Fruit fly (Drosophila melanogaster) whole organism, embryonic: Measurements from ENCODE around the gene Pld3.

ENCODE experiments used
- Atf-2 ChIP-seq: fragments of 200-800 bp; sonication (Bioruptor generic); optimal IDR thresholded peaks from 2 replicates; lab custom pipeline; 2016; ENCODE audit warnings: missing biosample characterization, missing genetic modification characterization
- B-H2 ChIP-seq: fragments of 200-800 bp; sonication (Bioruptor generic); optimal IDR thresholded peaks from 2 replicates; lab custom pipeline; 2018; ENCODE audit warnings: missing biosample characterization, mild to moderate bottlenecking, missing genetic modification characterization
- CG11696 ChIP-seq: fragments of 200-800 bp; sonication (Bioruptor generic); IDR thresholded peaks from 2 replicates; pipeline ENCODE4 v1.3.6; 2022; ENCODE audit warnings: missing biosample characterization, missing genetic modification characterization
- CG12219 ChIP-seq: fragments of 200-800 bp; sonication (Bioruptor generic); optimal IDR thresholded peaks from 3 replicates; lab custom pipeline; 2018; ENCODE audit warnings: missing biosample characterization, mild to moderate bottlenecking, missing genetic modification characterization
- CG12659 ChIP-seq: fragments of 200-800 bp; sonication (Bioruptor generic); optimal IDR thresholded peaks from 3 replicates; lab custom pipeline; 2017; ENCODE audit warnings: mild to moderate bottlenecking, missing biosample characterization, missing genetic modification reagents, missing genetic modification characterization
- CG17186 ChIP-seq: fragments of 200-800 bp; sonication (Bioruptor generic); optimal IDR thresholded peaks from 3 replicates; lab custom pipeline; 2017; ENCODE audit warnings: missing biosample characterization, missing genetic modification reagents, missing genetic modification characterization
- CG18476 ChIP-seq: fragments of 200-800 bp; sonication (Bioruptor generic); optimal IDR thresholded peaks from 2 replicates; lab custom pipeline; 2016; ENCODE audit warnings: missing biosample characterization, mild to moderate bottlenecking, missing genetic modification characterization
- CG2678 ChIP-seq: fragments of 200-800 bp; sonication (Bioruptor generic); optimal IDR thresholded peaks from 3 replicates; lab custom pipeline; 2019; ENCODE audit warnings: missing biosample characterization, mild to moderate bottlenecking, missing genetic modification characterization, moderate library complexity
- CG30431 ChIP-seq: fragments of 200-800 bp; sonication (Bioruptor generic); optimal IDR thresholded peaks from 2 replicates; lab custom pipeline; 2017; ENCODE audit warnings: missing biosample characterization, missing genetic modification characterization
- CG31441 ChIP-seq: fragments of 200-800 bp; sonication (Bioruptor generic); IDR thresholded peaks from 2 replicates; pipeline ENCODE4 v1.3.6; 2022; ENCODE audit warnings: missing biosample characterization, missing genetic modification characterization
- CG3281 ChIP-seq: fragments of 200-800 bp; sonication (Bioruptor generic); optimal IDR thresholded peaks from 3 replicates; lab custom pipeline; 2017; ENCODE audit warnings: missing biosample characterization, mild to moderate bottlenecking, missing genetic modification characterization
- CG33213 ChIP-seq: fragments of 200-800 bp; sonication (Bioruptor generic); optimal IDR thresholded peaks from 3 replicates; lab custom pipeline; 2016; ENCODE audit warnings: missing biosample characterization, missing genetic modification characterization
- CG6254 ChIP-seq: fragments of 200-800 bp; sonication (Bioruptor generic); optimal IDR thresholded peaks from 3 replicates; lab custom pipeline; 2017; ENCODE audit warnings: mild to moderate bottlenecking, missing biosample characterization, missing genetic modification reagents, missing genetic modification characterization
- CG6689 ChIP-seq: fragments of 200-800 bp; sonication (Bioruptor generic); IDR thresholded peaks from 2 replicates; pipeline ENCODE4 v1.3.6; 2022; ENCODE audit warnings: missing biosample characterization, missing genetic modification characterization
- CG7839 ChIP-seq: fragments of 200-800 bp; sonication (Bioruptor generic); optimal IDR thresholded peaks from 3 replicates; lab custom pipeline; 2018; ENCODE audit warnings: missing biosample characterization, mild to moderate bottlenecking, missing genetic modification characterization, moderate library complexity
- D ChIP-seq, 2 experiments: fragments of 200-800 bp in 1 of 2; fragments of >200 bp in 1 of 2; sonication (Bioruptor generic) in 1 of 2; optimal IDR thresholded peaks; 2 replicates in 1 of 2; 3 replicates in 1 of 2; lab custom pipeline; 2017; ENCODE audit warnings: mild to moderate bottlenecking in 1 of 2, missing biosample characterization in 1 of 2, missing genetic modification characterization in 1 of 2, missing genetic modification reagents in 1 of 2
- D19B ChIP-seq: fragments of 200-800 bp; sonication (Bioruptor generic); optimal IDR thresholded peaks from 2 replicates; lab custom pipeline; 2017; ENCODE audit warnings: missing biosample characterization, mild to moderate bottlenecking, missing genetic modification characterization
- Dad ChIP-seq: fragments of 200-800 bp; sonication (Bioruptor generic); optimal IDR thresholded peaks from 3 replicates; lab custom pipeline; 2016; ENCODE audit warnings: missing biosample characterization, missing genetic modification characterization
- Doc3 ChIP-seq: fragments of 200-800 bp; sonication (Bioruptor generic); IDR thresholded peaks from 3 replicates; pipeline ENCODE4 v1.3.6; 2022; ENCODE audit warnings: missing biosample characterization, missing genetic modification characterization; ENCODE audit not compliant: partially characterized antibody
- Fer1 ChIP-seq: fragments of 200-800 bp; sonication (Bioruptor generic); optimal IDR thresholded peaks from 2 replicates; lab custom pipeline; 2017; ENCODE audit warnings: missing biosample characterization, mild to moderate bottlenecking, missing genetic modification characterization
- HLH4C ChIP-seq: fragments of 200-800 bp; sonication (Bioruptor generic); IDR thresholded peaks from 3 replicates; pipeline ENCODE4 v1.3.6; 2022; ENCODE audit warnings: missing biosample characterization, missing genetic modification characterization; ENCODE audit not compliant: partially characterized antibody
- Hr39 ChIP-seq: fragments of >200 bp; optimal IDR thresholded peaks from 2 replicates; lab custom pipeline; 2017
- Hr51 ChIP-seq, 2 experiments: fragments of 200-800 bp; sonication (Bioruptor generic); optimal IDR thresholded peaks; 2 replicates in 1 of 2; 3 replicates in 1 of 2; lab custom pipeline; 2016 to 2018; ENCODE audit warnings: missing biosample characterization in 2 of 2, missing genetic modification characterization in 2 of 2, mild to moderate bottlenecking in 1 of 2, moderate library complexity in 1 of 2
- Lhr ChIP-seq: fragments of 200-800 bp; sonication (Bioruptor generic); optimal IDR thresholded peaks from 3 replicates; lab custom pipeline; 2017; ENCODE audit warnings: mild to moderate bottlenecking, missing biosample characterization, missing genetic modification reagents, missing genetic modification characterization
- Lim3 ChIP-seq: fragments of 200-800 bp; sonication (Bioruptor generic); IDR thresholded peaks from 2 replicates; pipeline ENCODE4 v1.3.6; 2022; ENCODE audit warnings: missing biosample characterization, missing genetic modification characterization
- Opbp ChIP-seq: fragments of 200-800 bp; sonication (Bioruptor generic); IDR thresholded peaks from 3 replicates; pipeline ENCODE4 v1.3.6; 2022; ENCODE audit warnings: missing biosample characterization, missing genetic modification characterization; ENCODE audit not compliant: partially characterized antibody
- Trl ChIP-seq, 3 experiments: fragments of >200 bp in 2 of 3; fragments of 200-800 bp in 1 of 3; sonication (Bioruptor generic) in 1 of 3; optimal IDR thresholded peaks; 2 replicates in 1 of 3; 3 replicates in 2 of 3; lab custom pipeline; 2016 to 2017; ENCODE audit warnings: missing biosample characterization in 1 of 3, missing genetic modification characterization in 1 of 3
- caup ChIP-seq: fragments of 200-800 bp; sonication (Bioruptor generic); optimal IDR thresholded peaks from 3 replicates; lab custom pipeline; 2017; ENCODE audit warnings: missing biosample characterization, mild to moderate bottlenecking, missing genetic modification characterization, moderate library complexity; ENCODE audit not compliant: severe bottlenecking
- ewg ChIP-seq: fragments of 200-800 bp; sonication (Bioruptor generic); optimal IDR thresholded peaks from 3 replicates; lab custom pipeline; 2017; ENCODE audit warnings: mild to moderate bottlenecking, missing biosample characterization, missing genetic modification reagents, missing genetic modification characterization
- fd64A ChIP-seq: fragments of 200-800 bp; sonication (Bioruptor generic); optimal IDR thresholded peaks from 3 replicates; lab custom pipeline; 2018; ENCODE audit warnings: missing biosample characterization, mild to moderate bottlenecking, missing genetic modification characterization
- fd96Cb ChIP-seq: fragments of 200-800 bp; sonication (Bioruptor generic); optimal IDR thresholded peaks from 2 replicates; lab custom pipeline; 2018; ENCODE audit warnings: missing biosample characterization, mild to moderate bottlenecking, missing genetic modification characterization, moderate library complexity
- gfzf ChIP-seq: fragments of 200-800 bp; sonication (Bioruptor generic); optimal IDR thresholded peaks from 2 replicates; lab custom pipeline; 2016; ENCODE audit warnings: missing biosample characterization, mild to moderate bottlenecking, missing genetic modification characterization, moderate library complexity
- gsb-n ChIP-seq: fragments of 200-800 bp; sonication (Bioruptor generic); optimal IDR thresholded peaks from 3 replicates; lab custom pipeline; 2018; ENCODE audit warnings: missing biosample characterization, mild to moderate bottlenecking, missing genetic modification characterization
- gt ChIP-seq: fragments of 200-800 bp; sonication (Bioruptor generic); IDR thresholded peaks from 2 replicates; pipeline ENCODE4 v1.3.6; 2022; ENCODE audit warnings: missing biosample characterization, missing genetic modification characterization
- ham ChIP-seq: fragments of 200-800 bp; sonication (Bioruptor generic); IDR thresholded peaks from 2 replicates; pipeline ENCODE4 v1.3.6; 2022; ENCODE audit warnings: missing biosample characterization, missing genetic modification characterization
- her ChIP-seq: fragments of 200-800 bp; sonication (Bioruptor generic); optimal IDR thresholded peaks from 2 replicates; lab custom pipeline; 2016; ENCODE audit warnings: missing biosample characterization, missing genetic modification characterization
- jigr1 ChIP-seq: fragments of 200-800 bp; sonication (Bioruptor generic); IDR thresholded peaks from 3 replicates; pipeline ENCODE4 v1.3.6; 2022; ENCODE audit warnings: missing biosample characterization, missing genetic modification characterization
- kah ChIP-seq: fragments of 200-800 bp; sonication (Bioruptor generic); optimal IDR thresholded peaks from 2 replicates; lab custom pipeline; 2018; ENCODE audit warnings: missing biosample characterization, mild to moderate bottlenecking, missing genetic modification characterization
- oc ChIP-seq: fragments of 200-800 bp; sonication (Bioruptor generic); optimal IDR thresholded peaks from 2 replicates; lab custom pipeline; 2018; ENCODE audit warnings: missing biosample characterization, mild to moderate bottlenecking, missing genetic modification characterization, moderate library complexity
- odd ChIP-seq: fragments of 200-800 bp; sonication (Bioruptor generic); optimal IDR thresholded peaks from 2 replicates; lab custom pipeline; 2017; ENCODE audit warnings: missing biosample characterization, mild to moderate bottlenecking, missing genetic modification characterization
- peb ChIP-seq: fragments of 200-800 bp; sonication (Bioruptor generic); IDR thresholded peaks from 2 replicates; pipeline ENCODE4 v1.3.6; 2022; ENCODE audit warnings: missing biosample characterization, missing genetic modification characterization
- pita ChIP-seq: fragments of 200-800 bp; sonication (Bioruptor generic); optimal IDR thresholded peaks from 2 replicates; lab custom pipeline; 2017; ENCODE audit warnings: missing biosample characterization, mild to moderate bottlenecking, missing genetic modification characterization
- pzg ChIP-seq: fragments of 200-800 bp; sonication (Bioruptor generic); optimal IDR thresholded peaks from 3 replicates; lab custom pipeline; 2018; ENCODE audit warnings: missing biosample characterization, mild to moderate bottlenecking, missing genetic modification characterization, moderate library complexity
- row ChIP-seq: fragments of 200-800 bp; sonication (Bioruptor generic); IDR thresholded peaks from 3 replicates; pipeline ENCODE4 v1.3.6; 2022; ENCODE audit warnings: missing biosample characterization, missing genetic modification characterization

Pld3 gene

DNA sequence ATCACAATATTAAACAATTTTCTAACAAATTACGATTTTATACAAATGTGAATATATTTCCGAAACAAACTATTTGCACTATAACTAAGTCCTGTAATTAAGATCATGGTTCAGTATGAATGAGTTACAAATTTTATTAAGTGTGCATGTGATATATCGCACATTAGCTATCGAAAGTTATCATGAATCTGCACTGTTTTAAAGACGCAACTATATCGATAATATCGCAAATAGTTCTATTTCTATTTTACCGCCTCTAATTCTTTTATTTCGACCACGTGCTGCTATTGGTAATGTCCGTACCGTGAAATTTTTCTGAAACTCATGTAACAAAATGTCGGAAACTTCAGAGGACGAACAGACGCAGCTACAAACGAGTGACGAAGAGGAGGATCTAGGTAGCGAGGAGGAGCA is 15.7 kb upstream of the Pld3 start, which contains the start of gene pths (continued):
- TF ChIP-seq kah (no peak), Lhr (GFP tag; lab: Kevin White, UChicago) (peak; percentile 83), peb (GFP tag; lab: Robert Waterston, UW) (no peak), CG6689 (peak; percentile 50; the same call in 1 of the 2 replicates), Opbp (GFP tag; lab: Robert Waterston, UW) (peak; percentile 86)

DNA sequence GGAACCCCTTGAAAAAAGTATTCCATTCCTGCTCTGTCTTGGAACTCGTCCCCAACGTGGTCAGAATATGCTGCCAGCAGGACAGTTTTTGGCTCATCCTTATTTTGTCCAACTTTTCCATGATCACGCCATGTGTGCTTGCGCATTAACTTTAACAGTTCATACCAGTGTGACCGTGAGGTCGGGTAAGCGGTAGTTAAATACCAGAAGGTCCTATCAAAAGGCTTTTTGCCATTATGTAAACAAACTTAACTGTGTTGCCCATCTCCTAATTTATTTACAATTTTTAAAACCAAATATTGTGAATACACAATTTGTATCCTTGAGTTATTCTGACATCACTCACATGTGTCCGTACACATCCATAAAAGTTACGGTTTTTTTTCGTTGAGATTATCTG is 10.4 kb upstream of the Pld3 start, which contains the start of gene del:
TSS of gene del (minus strand) at position 305 of the 400 bp plus-strand sequence.
- TF ChIP-seq odd (GFP tag; lab: Kevin White, UChicago) = no peak
- no peak for TF ChIP-seq her (GFP tag; lab: Kevin White, UChicago)
- no peak for TF ChIP-seq Dad
- TF ChIP-seq ewg = peak; percentile 76
- TF ChIP-seq ham (GFP tag; lab: Robert Waterston, UW) = no peak
- no peak for TF ChIP-seq oc (tag; lab: Kevin White, UChicago)
- TF ChIP-seq B-H2 (GFP tag; lab: Kevin White, UChicago) = no peak
- TF ChIP-seq Hr39 (lab: Kevin White, UChicago) = no peak
- TF ChIP-seq jigr1 (GFP tag; lab: Robert Waterston, UW) = no peak
- no peak for TF ChIP-seq CG30431 (GFP tag; lab: Kevin White, UChicago)
- TF ChIP-seq Atf-2 (GFP tag; lab: Kevin White, UChicago) = no peak
- TF ChIP-seq CG17186 (GFP tag; lab: Kevin White, UChicago) = no peak
- TF ChIP-seq caup (GFP tag; lab: Kevin White, UChicago) = no peak
- no peak for TF ChIP-seq CG2678 (tag; lab: Kevin White, UChicago)
- no peak for TF ChIP-seq CG7839
- peak; percentile 58 for TF ChIP-seq gfzf (GFP tag; lab: Kevin White, UChicago)
- no peak for TF ChIP-seq gt (GFP tag; lab: Robert Waterston, UW)
- TF ChIP-seq CG11696 (GFP tag; lab: Robert Waterston, UW) = 0 out of 2 replicates have a peak, but pooled peaks have one; percentile 17
- no peak for TF ChIP-seq CG31441 (GFP tag; lab: Robert Waterston, UW)
- TF ChIP-seq D (optimal IDR thresholded peaks at IDR 0.05; lab: Kevin White, UChicago) = no peak
- no peak for TF ChIP-seq D (GFP tag; optimal IDR thresholded peaks at IDR 0.05; lab: Kevin White, UChicago)
- no peak for TF ChIP-seq Lim3 (GFP tag; lab: Robert Waterston, UW)
- TF ChIP-seq CG33213 = no peak
- no peak for TF ChIP-seq CG12659 (GFP tag; lab: Kevin White, UChicago)
- no peak for TF ChIP-seq fd64A
- no peak for TF ChIP-seq fd96Cb (tag; lab: Kevin White, UChicago)
- TF ChIP-seq Doc3 (GFP tag; lab: Robert Waterston, UW) = no peak
- no peak for TF ChIP-seq pita (GFP tag; lab: Kevin White, UChicago)
- TF ChIP-seq D19B = no peak
- TF ChIP-seq row (GFP tag; lab: Robert Waterston, UW) = 0 out of 3 replicates have a peak, but pooled peaks have one; percentile 12
- no peak for TF ChIP-seq Trl (optimal IDR thresholded peaks at IDR 0.05; lab: Kevin White, UChicago)
- no peak for TF ChIP-seq Trl (GFP tag; optimal IDR thresholded peaks at IDR 0.05; lab: Kevin White, UChicago)
- TF ChIP-seq Hr51 (GFP tag; optimal IDR thresholded peaks at IDR 0.05; lab: Kevin White, UChicago) = no peak
- TF ChIP-seq CG18476 (GFP tag; lab: Kevin White, UChicago) = no peak
- TF ChIP-seq Fer1 (GFP tag; lab: Kevin White, UChicago) = no peak
- TF ChIP-seq CG6254 (GFP tag; lab: Kevin White, UChicago) = no peak
- no peak for TF ChIP-seq CG12219 (GFP tag; lab: Kevin White, UChicago)
- peak; percentile 24 for TF ChIP-seq pzg (GFP tag; lab: Kevin White, UChicago)
- peak; percentile 7; the same call in 1 of the 3 replicates for TF ChIP-seq HLH4C
- no peak for TF ChIP-seq CG3281
- TF ChIP-seq gsb-n (tag; lab: Kevin White, UChicago) = no peak
